Worm (Caenorhabditis elegans): ENCODE data around the gene C23G10.2.

Gene C23G10.2

ce11 chrIII:6179062-6179461 lies 28.8 kb upstream of the C23G10.2 start:
- TF ChIP-seq him-1 (tag; optimal IDR thresholded peaks at IDR 0.05): no peak
- no peak for TF ChIP-seq dao-5 (tag; optimal IDR thresholded peaks at IDR 0.05)
- TF ChIP-seq W03F9.2 (tag; optimal IDR thresholded peaks at IDR 0.05): no peak

- TF ChIP-seq him-1 (tag; optimal IDR thresholded peaks at IDR 0.05) (no peak), dao-5 (tag; optimal IDR thresholded peaks at IDR 0.05) (no peak), W03F9.2 (tag; optimal IDR thresholded peaks at IDR 0.05) (no peak)
Measured at ce11 chrIII:6180294-6180693, 27.6 kb upstream of the C23G10.2 start.

- no peak for TF ChIP-seq him-1 (tag; optimal IDR thresholded peaks at IDR 0.05)
- no peak for TF ChIP-seq W03F9.2 (tag; optimal IDR thresholded peaks at IDR 0.05)
- TF ChIP-seq dao-5 (tag; optimal IDR thresholded peaks at IDR 0.05): no peak
Measured at ce11 chrIII:6183118-6183517, 24.7 kb upstream of the C23G10.2 start, which contains the start of gene nas-28. nas-28 (minus strand) TSS chrIII:6183218.

- no peak for TF ChIP-seq W03F9.2 (tag; optimal IDR thresholded peaks at IDR 0.05)
- no peak for TF ChIP-seq him-1 (tag; optimal IDR thresholded peaks at IDR 0.05)
- no peak for TF ChIP-seq dao-5 (tag; optimal IDR thresholded peaks at IDR 0.05)
Measured at ce11 chrIII:6190810-6191209, 17.1 kb upstream of the C23G10.2 start, which contains the start of gene C23G10.5. C23G10.5 (plus strand) TSS chrIII:6191110.

DNA sequence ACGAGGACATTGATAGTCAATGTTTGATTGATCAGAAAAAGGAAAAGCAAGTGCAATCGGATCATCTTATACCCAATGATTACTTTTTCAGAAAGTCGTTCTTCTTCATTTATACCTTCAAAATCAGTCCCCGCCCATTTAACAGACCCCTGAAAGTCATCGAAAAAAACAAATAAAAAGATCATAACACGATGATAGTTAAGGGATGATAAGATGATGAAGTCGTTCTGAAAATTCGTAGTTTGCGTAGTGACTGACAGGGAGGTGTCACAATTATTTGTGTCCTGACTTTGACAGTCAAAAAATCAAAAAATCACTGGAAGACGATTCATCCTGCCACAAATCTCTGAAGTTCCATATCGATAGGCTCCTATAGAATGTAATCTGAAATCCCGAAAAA lies 13.4 kb upstream of the C23G10.2 start, which contains the start of gene ugt-66:
ugt-66 (minus strand) TSS at position 101 of the 400 bp plus-strand sequence.
- TF ChIP-seq W03F9.2 (tag; optimal IDR thresholded peaks at IDR 0.05) (no peak), dao-5 (tag; optimal IDR thresholded peaks at IDR 0.05) (no peak), him-1 (tag; optimal IDR thresholded peaks at IDR 0.05) (no peak)

DNA sequence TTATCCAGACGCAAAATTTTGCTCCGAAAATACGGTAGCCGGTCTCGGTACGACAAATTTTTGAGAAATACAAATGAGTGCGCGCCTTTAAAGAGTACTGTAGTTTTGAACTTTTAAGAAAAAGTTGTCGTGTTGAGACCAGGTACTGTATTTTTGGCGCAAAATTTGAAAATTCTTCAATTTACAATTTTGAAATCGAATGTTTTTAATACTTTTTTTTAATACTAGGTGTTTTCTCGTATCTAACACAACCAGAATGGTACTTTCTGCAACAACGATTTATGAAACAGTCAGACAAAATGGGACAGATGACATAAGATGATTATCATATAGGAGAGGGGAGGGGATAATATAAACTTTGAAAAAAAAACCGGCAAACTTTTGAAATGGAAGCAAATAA lies 12.1 kb upstream of the C23G10.2 start:
- TF ChIP-seq dao-5 (tag; optimal IDR thresholded peaks at IDR 0.05) (no peak), W03F9.2 (tag; optimal IDR thresholded peaks at IDR 0.05) (no peak), him-1 (tag; optimal IDR thresholded peaks at IDR 0.05) (no peak)

DNA sequence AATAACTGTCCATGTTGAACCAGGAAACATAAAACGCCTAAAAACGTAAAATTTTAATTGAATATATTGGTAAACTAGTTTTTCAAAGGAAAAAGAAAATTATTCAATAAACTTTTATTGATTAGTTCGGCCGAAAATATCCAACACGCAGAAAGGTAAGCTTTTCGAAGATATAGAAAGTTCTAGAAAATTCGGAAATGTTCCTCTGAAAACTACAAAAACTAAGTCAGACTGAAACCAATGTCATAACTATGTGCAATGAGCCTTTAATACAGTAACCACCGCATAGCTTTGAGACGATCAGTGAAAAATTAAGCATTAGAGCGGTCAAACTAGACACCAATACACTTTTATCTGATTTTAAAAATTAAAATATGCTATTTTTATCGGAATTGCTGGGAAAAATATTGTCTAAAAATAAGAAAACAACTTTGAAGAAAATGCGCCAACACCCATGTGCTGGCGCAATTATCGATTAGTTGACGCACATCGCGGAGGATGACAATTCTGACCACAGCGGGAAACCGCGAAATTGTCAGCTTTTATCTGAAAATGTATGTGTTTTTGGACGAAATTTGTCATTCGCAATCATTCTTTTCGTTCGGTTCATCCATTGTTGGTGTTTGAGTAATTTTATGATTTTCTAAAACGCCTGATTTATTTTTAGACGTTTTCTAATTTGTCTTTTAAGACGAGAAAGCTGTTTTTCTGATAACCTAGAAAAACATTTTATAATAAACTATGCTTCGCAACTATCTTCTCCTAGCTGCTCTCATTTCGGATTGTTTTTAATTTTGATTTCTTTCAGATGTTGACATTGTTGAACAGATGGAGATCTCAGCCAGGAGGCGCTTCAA lies 9.3 kb upstream of the C23G10.2 start, which contains the start of the genes C23G10.7 and rpn-2:
C23G10.7 (minus strand) TSS at position 37 of the 857 bp plus-strand sequence.
rpn-2 (plus strand) TSS at position 807 of the 857 bp plus-strand sequence.
- TF ChIP-seq him-1 (tag; optimal IDR thresholded peaks at IDR 0.05) (no peak), W03F9.2 (tag; optimal IDR thresholded peaks at IDR 0.05) (peak; percentile 78)

ce11 chrIII:6201325-6201724 lies 6.5 kb upstream of the C23G10.2 start:
- TF ChIP-seq him-1 (tag; optimal IDR thresholded peaks at IDR 0.05): no peak
- TF ChIP-seq W03F9.2 (tag; optimal IDR thresholded peaks at IDR 0.05): no peak
- no peak for TF ChIP-seq dao-5 (tag; optimal IDR thresholded peaks at IDR 0.05)

- TF ChIP-seq dao-5 (tag; optimal IDR thresholded peaks at IDR 0.05) (no peak), W03F9.2 (tag; optimal IDR thresholded peaks at IDR 0.05) (no peak), him-1 (tag; optimal IDR thresholded peaks at IDR 0.05) (no peak)
Measured at ce11 chrIII:6202440-6202839, 5.4 kb upstream of the C23G10.2 start.

- TF ChIP-seq W03F9.2 (tag; optimal IDR thresholded peaks at IDR 0.05) (peak; percentile 90), dao-5 (tag; optimal IDR thresholded peaks at IDR 0.05) (no peak), him-1 (tag; optimal IDR thresholded peaks at IDR 0.05) (no peak)
Measured at ce11 chrIII:6206161-6206853, 1.6 kb upstream of the C23G10.2 start, which contains the start of the genes sna-3 and rps-3. sna-3 (minus strand) TSS chrIII:6206211. rps-3 (plus strand) TSS chrIII:6206803.

- TF ChIP-seq him-1 (tag; optimal IDR thresholded peaks at IDR 0.05): no peak
- TF ChIP-seq W03F9.2 (tag; optimal IDR thresholded peaks at IDR 0.05): no peak
Measured at ce11 chrIII:6207046-6207445, 818 bp upstream of the C23G10.2 start.

DNA sequence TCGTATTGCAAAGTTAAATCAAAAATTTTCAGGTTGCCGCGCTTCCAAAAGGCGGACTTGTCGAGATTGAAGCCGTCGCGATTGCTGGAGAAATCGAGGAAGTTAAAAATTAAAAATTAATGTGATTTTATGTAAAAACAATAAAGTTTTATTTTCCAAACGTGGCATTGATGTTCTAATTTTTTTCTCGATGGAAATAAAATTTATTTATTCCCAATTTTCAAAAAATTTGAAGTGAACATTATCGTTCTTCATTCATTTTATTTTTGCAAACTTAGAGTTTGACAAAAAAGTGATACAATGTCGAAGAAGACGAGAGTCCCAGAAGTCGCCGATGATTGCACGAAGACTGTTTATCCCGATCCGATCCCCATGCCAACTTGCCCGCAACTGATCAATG lies 1.1 kb downstream of the C23G10.2 start, which contains the start of gene C23G10.1:
C23G10.1 (plus strand) TSS at position 301 of the 400 bp plus-strand sequence.
- no peak for TF ChIP-seq dao-5 (tag; optimal IDR thresholded peaks at IDR 0.05)
- TF ChIP-seq W03F9.2 (tag; optimal IDR thresholded peaks at IDR 0.05): no peak

- TF ChIP-seq dao-5 (tag; optimal IDR thresholded peaks at IDR 0.05): no peak
- TF ChIP-seq W03F9.2 (tag; optimal IDR thresholded peaks at IDR 0.05): no peak
- no peak for TF ChIP-seq him-1 (tag; optimal IDR thresholded peaks at IDR 0.05)
Measured at ce11 chrIII:6210215-6210822, 2.5 kb downstream of the C23G10.2 start.
